Fruit fly (Drosophila melanogaster) whole organism, prepupa: ENCODE results near the gene CG18095.
A peak's percentile ranks its signal among the peaks of the same experiment; 100 is the strongest.

Experiments
- CG10631 ChIP-seq: fragments of 200-800 bp; sonication (Bioruptor generic); optimal IDR thresholded peaks from 2 replicates; lab custom pipeline; 2016; ENCODE audit warnings: missing biosample characterization, missing genetic modification characterization
- CG10669 ChIP-seq: fragments of 200-800 bp; sonication (Bioruptor generic); optimal IDR thresholded peaks from 3 replicates; lab custom pipeline; 2018; ENCODE audit warnings: missing biosample characterization, mild to moderate bottlenecking, missing genetic modification characterization, moderate library complexity
- CG11294 ChIP-seq: fragments of 200-800 bp; sonication (Bioruptor generic); IDR thresholded peaks from 2 replicates; pipeline ENCODE4 v1.3.6; 2022; ENCODE audit warnings: missing biosample characterization, missing genetic modification characterization
- CG11762 ChIP-seq: fragments of 200-800 bp; sonication (Bioruptor generic); optimal IDR thresholded peaks from 3 replicates; lab custom pipeline; 2016; ENCODE audit warnings: missing biosample characterization, missing genetic modification characterization; ENCODE audit not compliant: insufficient read depth
- CG1621 ChIP-seq: fragments of 200-800 bp; sonication (Bioruptor generic); optimal IDR thresholded peaks from 3 replicates; lab custom pipeline; 2018; ENCODE audit warnings: missing biosample characterization, mild to moderate bottlenecking, missing genetic modification characterization
- CG16779 ChIP-seq: fragments of 200-800 bp; sonication (Bioruptor generic); optimal IDR thresholded peaks from 3 replicates; lab custom pipeline; 2017; ENCODE audit warnings: missing biosample characterization, mild to moderate bottlenecking, missing genetic modification characterization
- CG31627 ChIP-seq: fragments of 200-800 bp; sonication (Bioruptor generic); optimal IDR thresholded peaks from 3 replicates; lab custom pipeline; 2016; ENCODE audit warnings: missing biosample characterization, missing genetic modification characterization
- CG32006 ChIP-seq: fragments of 200-800 bp; sonication (Bioruptor generic); optimal IDR thresholded peaks from 3 replicates; lab custom pipeline; 2017; ENCODE audit warnings: missing biosample characterization, mild to moderate bottlenecking, missing genetic modification characterization
- CG3919 ChIP-seq: fragments of 200-800 bp; sonication (Bioruptor generic); optimal IDR thresholded peaks from 3 replicates; lab custom pipeline; 2016; ENCODE audit warnings: missing biosample characterization, missing genetic modification characterization
- CG4318 ChIP-seq: fragments of 200-800 bp; sonication (Bioruptor generic); optimal IDR thresholded peaks from 3 replicates; lab custom pipeline; 2017; ENCODE audit warnings: missing biosample characterization, mild to moderate bottlenecking, missing genetic modification characterization
- CG6163 ChIP-seq: fragments of 200-800 bp; sonication (Bioruptor generic); IDR thresholded peaks from 3 replicates; pipeline ENCODE4 v1.3.6; 2022; ENCODE audit warnings: missing biosample characterization, missing genetic modification characterization
- CG6276 ChIP-seq: fragments of 200-800 bp; sonication (Bioruptor generic); optimal IDR thresholded peaks from 2 replicates; lab custom pipeline; 2017; ENCODE audit warnings: missing biosample characterization, mild to moderate bottlenecking, missing genetic modification characterization
- CG6792 ChIP-seq: fragments of 200-800 bp; sonication (Bioruptor generic); optimal IDR thresholded peaks from 3 replicates; lab custom pipeline; 2016; ENCODE audit warnings: missing biosample characterization, missing genetic modification characterization
- CG6808 ChIP-seq: fragments of 200-800 bp; sonication (Bioruptor generic); optimal IDR thresholded peaks from 3 replicates; lab custom pipeline; 2017; ENCODE audit warnings: missing biosample characterization, missing genetic modification characterization, mild to moderate bottlenecking, moderate library complexity, missing genetic modification reagents
- CG6854 ChIP-seq: fragments of 200-800 bp; sonication (Bioruptor generic); optimal IDR thresholded peaks from 2 replicates; lab custom pipeline; 2017; ENCODE audit warnings: missing biosample characterization, mild to moderate bottlenecking, missing genetic modification characterization
- CG8319 ChIP-seq: fragments of 200-800 bp; sonication (Bioruptor generic); optimal IDR thresholded peaks from 3 replicates; lab custom pipeline; 2016; ENCODE audit warnings: missing biosample characterization, missing genetic modification characterization
- Eip75B ChIP-seq: fragments of 200-800 bp; sonication (Bioruptor generic); optimal IDR thresholded peaks from 3 replicates; lab custom pipeline; 2016; ENCODE audit warnings: missing biosample characterization, missing genetic modification characterization
- Eip78C ChIP-seq: fragments of 200-800 bp; sonication (Bioruptor generic); peaks from one replicate; lab custom pipeline; 2016; ENCODE audit warnings: missing biosample characterization, missing genetic modification characterization
- Ets21C ChIP-seq: fragments of 200-800 bp; sonication (Bioruptor generic); optimal IDR thresholded peaks from 3 replicates; lab custom pipeline; 2016; ENCODE audit warnings: missing biosample characterization, missing genetic modification characterization
- Ets96B ChIP-seq: fragments of 200-800 bp; optimal IDR thresholded peaks from 2 replicates; lab custom pipeline; 2019; ENCODE audit warnings: missing biosample characterization, mild to moderate bottlenecking, missing genetic modification characterization, moderate library complexity
- Hr39 ChIP-seq: fragments of 200-800 bp; sonication (Bioruptor generic); optimal IDR thresholded peaks from 2 replicates; lab custom pipeline; 2016; ENCODE audit warnings: missing biosample characterization, missing genetic modification characterization
- Hr4 ChIP-seq: fragments of 200-800 bp; sonication (Bioruptor generic); optimal IDR thresholded peaks from 3 replicates; lab custom pipeline; 2016; ENCODE audit warnings: missing biosample characterization, missing genetic modification characterization
- Lpt ChIP-seq: fragments of 200-800 bp; sonication (Bioruptor generic); optimal IDR thresholded peaks from 3 replicates; lab custom pipeline; 2016; ENCODE audit warnings: missing biosample characterization, missing genetic modification characterization
- Met ChIP-seq: fragments of 200-800 bp; sonication (Bioruptor generic); optimal IDR thresholded peaks from 3 replicates; lab custom pipeline; 2016; ENCODE audit warnings: missing biosample characterization, missing genetic modification characterization
- Smox ChIP-seq: fragments of 200-800 bp; sonication (Bioruptor generic); optimal IDR thresholded peaks from 3 replicates; lab custom pipeline; 2016; ENCODE audit warnings: missing biosample characterization, missing genetic modification characterization
- Sox14 ChIP-seq: fragments of 200-800 bp; sonication (Bioruptor generic); optimal IDR thresholded peaks from 3 replicates; lab custom pipeline; 2016; ENCODE audit warnings: missing biosample characterization, missing genetic modification characterization
- achi ChIP-seq: fragments of 200-800 bp; sonication (Bioruptor generic); optimal IDR thresholded peaks from 3 replicates; lab custom pipeline; 2016; ENCODE audit warnings: missing biosample characterization, missing genetic modification characterization
- dac ChIP-seq: fragments of 200-800 bp; sonication (Bioruptor generic); optimal IDR thresholded peaks from 2 replicates; lab custom pipeline; 2017; ENCODE audit warnings: missing biosample characterization, mild to moderate bottlenecking, missing genetic modification characterization
- dsx ChIP-seq: fragments of 200-800 bp; optimal IDR thresholded peaks from 3 replicates; lab custom pipeline; 2019; ENCODE audit warnings: missing biosample characterization, mild to moderate bottlenecking, missing genetic modification characterization, moderate library complexity; ENCODE audit not compliant: poor library complexity, severe bottlenecking
- fd59A ChIP-seq: fragments of 200-800 bp; sonication (Bioruptor generic); optimal IDR thresholded peaks from 2 replicates; lab custom pipeline; 2017; ENCODE audit warnings: missing biosample characterization, mild to moderate bottlenecking, missing genetic modification characterization, missing genetic modification reagents
- fd85E ChIP-seq: fragments of 200-800 bp; sonication (Bioruptor generic); optimal IDR thresholded peaks from 3 replicates; lab custom pipeline; 2016; ENCODE audit warnings: missing biosample characterization, missing genetic modification characterization
- net ChIP-seq: fragments of 200-800 bp; sonication (Bioruptor generic); optimal IDR thresholded peaks from 3 replicates; lab custom pipeline; 2016; ENCODE audit warnings: missing biosample characterization, missing genetic modification characterization
- pdm3 ChIP-seq: fragments of 200-800 bp; sonication (Bioruptor generic); optimal IDR thresholded peaks from 3 replicates; lab custom pipeline; 2016; ENCODE audit warnings: missing biosample characterization, missing genetic modification characterization
- spab ChIP-seq: fragments of 200-800 bp; sonication (Bioruptor generic); optimal IDR thresholded peaks from 2 replicates; lab custom pipeline; 2017; ENCODE audit warnings: missing biosample characterization, mild to moderate bottlenecking, missing genetic modification characterization, missing genetic modification reagents
- ss ChIP-seq, 2 experiments: fragments of 200-800 bp; sonication (Bioruptor generic); optimal IDR thresholded peaks; 2 replicates in 1 of 2; 3 replicates in 1 of 2; lab custom pipeline; 2017 to 2018; ENCODE audit warnings: mild to moderate bottlenecking in 2 of 2, missing biosample characterization in 2 of 2, missing genetic modification characterization in 2 of 2, moderate library complexity in 1 of 2
- vri ChIP-seq: fragments of 200-800 bp; sonication (Bioruptor generic); optimal IDR thresholded peaks from 3 replicates; lab custom pipeline; 2016; ENCODE audit warnings: missing biosample characterization, mild to moderate bottlenecking, missing genetic modification characterization

The CG18095 gene

DNA sequence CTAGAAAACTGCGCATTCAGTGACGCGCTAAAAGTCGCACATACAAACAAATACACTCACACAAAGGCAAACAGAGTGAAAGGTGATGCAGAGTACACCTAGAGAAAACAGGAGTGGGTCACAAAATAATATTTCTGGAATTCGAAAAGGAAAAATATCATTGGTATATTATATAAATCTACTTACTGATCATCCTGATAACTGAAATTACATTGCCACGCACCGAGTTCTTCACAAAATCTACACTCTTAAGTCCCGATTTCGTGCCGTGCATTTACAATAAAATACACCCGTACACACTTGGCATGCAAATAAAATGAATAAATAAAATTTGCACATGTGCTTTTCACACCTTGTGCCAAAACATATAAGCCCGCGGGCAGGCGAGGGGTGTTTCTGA, 38.8 kb upstream of the CG18095 start (continued):
- TF ChIP-seq dac (GFP tag; lab: Kevin White, UChicago) (no peak), Eip78C (GFP tag; lab: Kevin White, UChicago) (no peak), Ets21C (GFP tag; lab: Kevin White, UChicago) (no peak), CG32006 (peak; percentile 52), CG6808 (GFP tag; lab: Kevin White, UChicago) (no peak), CG6163 (GFP tag; lab: Robert Waterston, UW) (peak; percentile 50; the same call in 2 of the 3 replicates), fd59A (GFP tag; lab: Kevin White, UChicago) (no peak), Lpt (GFP tag; lab: Kevin White, UChicago) (no peak), fd85E (GFP tag; lab: Kevin White, UChicago) (no peak), Smox (GFP tag; lab: Kevin White, UChicago) (peak; percentile 5), spab (peak; percentile 35), CG3919 (GFP tag; lab: Kevin White, UChicago) (peak; percentile 19)

DNA sequence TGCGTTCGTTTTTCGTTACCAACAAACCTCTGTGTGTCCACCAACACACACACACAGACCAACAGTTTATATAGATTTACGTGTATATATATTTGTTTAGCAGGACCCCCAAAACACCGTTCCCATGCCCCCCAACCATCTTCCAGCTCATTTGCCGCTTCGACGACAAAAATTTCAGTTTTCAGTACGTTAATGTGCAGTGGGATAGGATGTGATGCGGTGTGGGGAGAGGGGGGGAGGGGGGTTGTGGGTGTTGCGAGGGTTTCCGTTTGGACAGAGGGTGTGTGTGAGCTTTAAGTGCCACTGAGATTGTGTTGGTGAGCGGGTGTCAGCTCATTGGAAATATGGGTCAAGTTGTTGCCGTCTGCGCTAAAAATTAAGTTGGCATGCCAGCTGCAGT, 23.6 kb upstream of the CG18095 start:
- no peak for TF ChIP-seq CG31627
- TF ChIP-seq CG10669, result no peak
- TF ChIP-seq pdm3 (GFP tag; lab: Kevin White, UChicago), result no peak
- no peak for TF ChIP-seq ss (GFP tag; optimal IDR thresholded peaks at IDR 0.05; lab: Kevin White, UChicago)
- no peak for TF ChIP-seq CG11294 (GFP tag; lab: Robert Waterston, UW)
- no peak for TF ChIP-seq spab
- TF ChIP-seq CG6792 (GFP tag; lab: Kevin White, UChicago), result no peak
- TF ChIP-seq Ets96B (tag; lab: Kevin White, UChicago), result no peak
- TF ChIP-seq Hr4 (GFP tag; lab: Kevin White, UChicago), result no peak
- no peak for TF ChIP-seq CG6854 (GFP tag; lab: Kevin White, UChicago)
- TF ChIP-seq CG8319 (GFP tag; lab: Kevin White, UChicago), result no peak
- TF ChIP-seq Smox (GFP tag; lab: Kevin White, UChicago), result no peak
- no peak for TF ChIP-seq CG4318 (GFP tag; lab: Kevin White, UChicago)
- no peak for TF ChIP-seq CG10631
- no peak for TF ChIP-seq Met (GFP tag; lab: Kevin White, UChicago)
- no peak for TF ChIP-seq CG3919 (GFP tag; lab: Kevin White, UChicago)
- no peak for TF ChIP-seq achi
- no peak for TF ChIP-seq Eip75B
- no peak for TF ChIP-seq Eip78C (GFP tag; lab: Kevin White, UChicago)

DNA sequence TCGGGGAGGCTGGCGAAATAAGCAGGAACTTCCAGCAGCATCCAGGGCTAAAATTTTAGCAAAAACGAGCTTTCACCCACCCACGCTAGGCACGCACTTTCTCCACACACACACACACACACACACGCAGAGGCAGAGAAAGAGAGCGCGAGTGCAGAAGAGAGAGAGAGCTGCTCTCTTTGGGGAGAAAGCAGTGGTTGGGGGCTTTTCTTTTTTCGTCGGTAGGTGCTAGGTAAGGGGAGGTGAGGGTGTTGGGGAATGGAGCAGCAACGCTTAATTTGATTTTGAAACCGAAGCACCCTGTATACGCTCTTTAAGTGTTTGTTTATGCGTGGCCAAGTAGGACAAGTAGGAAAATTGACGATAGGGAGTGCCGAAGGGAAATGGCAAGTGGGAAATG, 22.9 kb upstream of the CG18095 start:
- TF ChIP-seq CG6854 (GFP tag; lab: Kevin White, UChicago) (no peak), CG6276 (GFP tag; lab: Kevin White, UChicago) (no peak), Met (GFP tag; lab: Kevin White, UChicago) (no peak), CG6163 (GFP tag; lab: Robert Waterston, UW) (no peak), spab (no peak), Hr39 (no peak), CG8319 (GFP tag; lab: Kevin White, UChicago) (no peak), CG10631 (no peak), net (GFP tag; lab: Kevin White, UChicago) (no peak), Sox14 (GFP tag; lab: Kevin White, UChicago) (no peak), CG1621 (no peak), CG3919 (GFP tag; lab: Kevin White, UChicago) (no peak), CG11294 (GFP tag; lab: Robert Waterston, UW) (no peak)

DNA sequence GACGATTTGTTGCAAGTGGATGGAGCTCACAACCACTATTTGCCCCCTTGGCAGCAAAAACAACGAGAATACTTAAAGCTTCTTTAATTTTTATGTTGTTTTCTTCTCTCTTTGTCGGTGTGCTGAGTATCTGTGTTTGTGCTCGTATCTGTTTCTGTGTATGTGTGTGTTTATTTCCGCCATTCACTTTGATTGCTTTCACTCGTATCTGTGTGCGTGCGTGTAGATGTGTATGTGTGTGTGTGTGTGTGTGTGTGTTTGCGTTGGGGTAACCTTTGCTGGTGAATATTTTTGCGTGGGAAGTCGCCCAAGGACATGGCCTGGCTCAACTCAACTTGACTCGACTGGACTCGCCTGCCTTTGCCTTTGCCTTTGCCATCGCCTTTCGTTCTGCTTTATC, 18.6 kb upstream of the CG18095 start:
- TF ChIP-seq CG31627 (no peak), vri (GFP tag; lab: Kevin White, UChicago) (no peak), CG11762 (no peak), dsx (GFP tag; lab: Kevin White, UChicago) (no peak), CG3919 (GFP tag; lab: Kevin White, UChicago) (no peak), CG4318 (GFP tag; lab: Kevin White, UChicago) (no peak), ss (GFP tag; optimal IDR thresholded peaks at IDR 0.05; lab: Kevin White, UChicago) (no peak), CG16779 (tag; lab: Kevin White, UChicago) (no peak), CG8319 (GFP tag; lab: Kevin White, UChicago) (no peak), dac (GFP tag; lab: Kevin White, UChicago) (no peak)
- TF ChIP-seq, all 60 proteins: peak for 0
